Worm (Caenorhabditis elegans): Measurements from ENCODE around the gene B0250.18.

Gene B0250.18

ce11 chrV:20460808-20461207 is at the start of gene B0250.18:
Gene B0250.18 (minus strand): TSS chrV:20460908.
- TF ChIP-seq ahr-1 (tag; optimal IDR thresholded peaks at IDR 0.05) (no peak), rnt-1 (tag; optimal IDR thresholded peaks at IDR 0.05) (no peak), eyg-1 (tag; optimal IDR thresholded peaks at IDR 0.05) (no peak), ama-1 (optimal IDR thresholded peaks at IDR 0.05) (no peak), npax-4 (tag; optimal IDR thresholded peaks at IDR 0.05) (no peak), K02D7.2 (tag; optimal IDR thresholded peaks at IDR 0.05) (no peak), ceh-2 (tag; optimal IDR thresholded peaks at IDR 0.05) (no peak), ceh-22 (tag; optimal IDR thresholded peaks at IDR 0.05) (no peak), hlh-13 (GFP tag; optimal IDR thresholded peaks at IDR 0.05) (no peak), lim-6 (tag; optimal IDR thresholded peaks at IDR 0.05) (no peak), syd-9 (tag; optimal IDR thresholded peaks at IDR 0.05) (no peak), nhr-11 (tag; optimal IDR thresholded peaks at IDR 0.05) (no peak), ceh-19 (GFP tag; optimal IDR thresholded peaks at IDR 0.05) (no peak), odd-2 (tag; optimal IDR thresholded peaks at IDR 0.05) (no peak), ceh-18 (tag; optimal IDR thresholded peaks at IDR 0.05) (no peak), fkh-6 (tag; optimal IDR thresholded peaks at IDR 0.05) (no peak), elt-4 (tag; optimal IDR thresholded peaks at IDR 0.05) (no peak), unc-86 (tag; optimal IDR thresholded peaks at IDR 0.05) (no peak)

- TF ChIP-seq elt-2 (tag; optimal IDR thresholded peaks at IDR 0.05) (no peak), ceh-14 (tag; optimal IDR thresholded peaks at IDR 0.05) (no peak), npax-4 (tag; optimal IDR thresholded peaks at IDR 0.05) (no peak), gmeb-2 (tag; optimal IDR thresholded peaks at IDR 0.05) (no peak), che-1 (tag; optimal IDR thresholded peaks at IDR 0.05) (no peak), pha-2 (tag; optimal IDR thresholded peaks at IDR 0.05) (no peak), ceh-6 (GFP tag; optimal IDR thresholded peaks at IDR 0.05) (no peak)
Observed at ce11 chrV:20509427-20509826, 48.7 kb upstream of the B0250.18 start.

DNA sequence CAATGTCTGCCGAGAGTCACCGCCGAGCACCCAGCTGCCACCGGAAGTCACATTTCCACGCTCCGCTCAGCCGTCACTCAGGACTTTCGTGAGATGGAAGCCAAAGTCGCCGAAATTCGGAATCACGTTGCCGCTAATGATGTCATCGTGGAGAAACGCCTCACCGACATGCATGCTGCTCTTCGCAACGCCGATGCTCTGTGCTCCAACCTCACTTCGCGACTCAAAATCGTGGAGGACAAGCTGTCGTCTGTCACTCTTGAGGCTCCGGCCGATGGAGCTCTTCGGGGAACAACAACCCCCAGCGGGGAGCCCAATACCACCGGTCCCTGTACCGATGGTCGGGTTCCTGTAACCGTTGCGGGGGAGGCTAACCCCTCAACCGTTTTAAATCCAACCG is 45.8 kb upstream of the B0250.18 start:
- TF ChIP-seq ceh-45 (GFP tag; IDR thresholded peaks at IDR 0.05) (no peak), ceh-19 (GFP tag; optimal IDR thresholded peaks at IDR 0.05) (no peak), ceh-24 (tag; optimal IDR thresholded peaks at IDR 0.05) (no peak), syd-9 (tag; optimal IDR thresholded peaks at IDR 0.05) (no peak), pat-9 (tag; optimal IDR thresholded peaks at IDR 0.05) (no peak)

- TF ChIP-seq zip-5 (tag; optimal IDR thresholded peaks at IDR 0.05) = no peak
- no peak for TF ChIP-seq hlh-13 (GFP tag; optimal IDR thresholded peaks at IDR 0.05)
- no peak for TF ChIP-seq nfya-1 (tag; optimal IDR thresholded peaks at IDR 0.05)
- TF ChIP-seq ceh-19 (GFP tag; optimal IDR thresholded peaks at IDR 0.05) = no peak
- no peak for TF ChIP-seq fax-1 (tag; optimal IDR thresholded peaks at IDR 0.05)
- TF ChIP-seq che-1 (tag; optimal IDR thresholded peaks at IDR 0.05) = no peak
- no peak for TF ChIP-seq hlh-6 (tag; optimal IDR thresholded peaks at IDR 0.05)
- TF ChIP-seq K09A11.1 (tag; optimal IDR thresholded peaks at IDR 0.05; ENCODE audit: insufficient read depth) = no peak
- TF ChIP-seq ceh-14 (tag; optimal IDR thresholded peaks at IDR 0.05) = no peak
- TF ChIP-seq nhr-11 (tag; optimal IDR thresholded peaks at IDR 0.05) = no peak
- no peak for TF ChIP-seq T23F11.4 (GFP tag; optimal IDR thresholded peaks at IDR 0.05)
- no peak for TF ChIP-seq madf-2 (tag; optimal IDR thresholded peaks at IDR 0.05)
- no peak for TF ChIP-seq unc-55 (GFP tag; optimal IDR thresholded peaks at IDR 0.05)
- no peak for TF ChIP-seq npax-4 (tag; optimal IDR thresholded peaks at IDR 0.05)
Observed at ce11 chrV:20504997-20505396, 44.3 kb upstream of the B0250.18 start, which contains the start of gene Y38H6C.4. Gene Y38H6C.4 (minus strand): TSS chrV:20505097.

ce11 chrV:20500405-20500804 is 39.7 kb upstream of the B0250.18 start, which contains the start of gene dct-14:
Gene dct-14 (minus strand): TSS chrV:20500505.
- TF ChIP-seq ceh-9 (tag; optimal IDR thresholded peaks at IDR 0.05) (no peak), tbx-2 (tag; optimal IDR thresholded peaks at IDR 0.05) (no peak), Y22D7AL.16 (tag; optimal IDR thresholded peaks at IDR 0.05) (no peak), odd-2 (tag; optimal IDR thresholded peaks at IDR 0.05) (no peak), pax-1 (tag; optimal IDR thresholded peaks at IDR 0.05) (no peak), ceh-19 (GFP tag; optimal IDR thresholded peaks at IDR 0.05) (no peak), sdc-2 (tag; optimal IDR thresholded peaks at IDR 0.05) (no peak), lim-6 (tag; optimal IDR thresholded peaks at IDR 0.05) (no peak)
